Worm (Caenorhabditis elegans): ENCODE results near the gene Y41E3.13.

ce11 chrIV:15065653-15066052, 7.6 kb downstream of the Y41E3.13 start, which contains the start of gene Y41E3.18:
- TF ChIP-seq ztf-23 (GFP tag; IDR thresholded peaks at IDR 0.05) (no peak), cog-1 (tag; optimal IDR thresholded peaks at IDR 0.05) (no peak), klf-2 (GFP tag; conservative IDR thresholded peaks at IDR 0.05) (no peak), ref-1 (GFP tag; conservative IDR thresholded peaks at IDR 0.05) (no peak), flt-1 (GFP tag; IDR thresholded peaks at IDR 0.05) (no peak), ztf-29 (GFP tag; IDR thresholded peaks at IDR 0.05) (no peak), tab-1 (GFP tag; IDR thresholded peaks at IDR 0.05) (no peak)

Measured in whole organism, midembryonic.